Worm (Caenorhabditis elegans): ENCODE measurements around the gene fbxa-99.

- TF ChIP-seq ceh-22 (tag; optimal IDR thresholded peaks at IDR 0.05) (no peak), nfya-1 (tag; optimal IDR thresholded peaks at IDR 0.05) (no peak), tbx-2 (tag; optimal IDR thresholded peaks at IDR 0.05) (no peak), sox-2 (GFP tag; IDR thresholded peaks at IDR 0.05) (no peak), ama-1 (optimal IDR thresholded peaks at IDR 0.05) (no peak), pha-4 (tag; optimal IDR thresholded peaks at IDR 0.05) (no peak), ref-2 (tag; optimal IDR thresholded peaks at IDR 0.05) (no peak), ceh-6 (GFP tag; optimal IDR thresholded peaks at IDR 0.05) (no peak), ceh-31 (tag; optimal IDR thresholded peaks at IDR 0.05) (no peak), ceh-2 (tag; optimal IDR thresholded peaks at IDR 0.05) (no peak), gmeb-2 (tag; optimal IDR thresholded peaks at IDR 0.05) (no peak), npax-4 (tag; optimal IDR thresholded peaks at IDR 0.05) (no peak), nhr-232 (tag; optimal IDR thresholded peaks at IDR 0.05) (no peak)
Observed at ce11 chrV:15967542-15967941, 15.1 kb downstream of the fbxa-99 start, which contains the start of gene sri-1.

Data from whole organism, late embryonic.